Fruit fly (Drosophila melanogaster) S2 (cell line): ENCODE results near the gene dally.

Experiments used
- CG8478 ChIP-seq: fragments of >200 bp; optimal IDR thresholded peaks from 2 replicates; lab custom pipeline; 2018
- CTCF ChIP-seq, 2 experiments: fragments of >200 bp; optimal IDR thresholded peaks; 2 replicates each; lab custom pipeline; 2018

The dally gene

dm6 chr3L:8810095-8810494, 17.2 kb upstream of the dally start, which contains the start of gene CG13309:
TSS of gene CG13309 (plus strand) at chr3L:8810395.
- TF ChIP-seq CG8478 (no peak), CTCF (optimal IDR thresholded peaks at IDR 0.05; lab: Kevin White, UChicago) (no peak)

- no peak for TF ChIP-seq CTCF (optimal IDR thresholded peaks at IDR 0.05; lab: Kevin White, UChicago)
- TF ChIP-seq CG8478: no peak
Observed at dm6 chr3L:8813484-8813883, 13.8 kb upstream of the dally start.

DNA sequence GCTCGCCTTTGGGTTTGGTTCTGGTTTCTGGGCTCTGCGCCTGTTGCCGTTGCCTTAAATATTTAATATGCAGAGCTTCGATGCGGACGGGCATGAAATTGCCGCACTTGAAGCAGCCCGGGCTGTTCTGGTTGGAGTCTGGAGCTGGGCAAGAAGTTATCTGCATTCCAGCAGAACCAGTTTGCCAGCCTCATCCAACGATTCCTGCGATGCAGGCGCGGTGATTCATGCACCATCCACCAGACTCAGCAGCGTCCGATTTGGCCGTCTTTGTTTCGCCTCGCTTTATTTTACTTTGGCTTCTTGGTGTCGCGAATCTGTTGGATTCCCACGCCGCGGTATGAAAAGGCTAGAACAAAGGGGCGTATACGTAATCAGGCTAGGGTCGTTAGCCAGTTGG, 7.9 kb upstream of the dally start:
- TF ChIP-seq CTCF (optimal IDR thresholded peaks at IDR 0.05; lab: Kevin White, UChicago) (no peak), CG8478 (no peak)

- TF ChIP-seq CTCF (optimal IDR thresholded peaks at IDR 0.05; lab: Kevin White, UChicago) (no peak), CG8478 (no peak)
Observed at dm6 chr3L:8821708-8822660, 5.3 kb upstream of the dally start.

DNA sequence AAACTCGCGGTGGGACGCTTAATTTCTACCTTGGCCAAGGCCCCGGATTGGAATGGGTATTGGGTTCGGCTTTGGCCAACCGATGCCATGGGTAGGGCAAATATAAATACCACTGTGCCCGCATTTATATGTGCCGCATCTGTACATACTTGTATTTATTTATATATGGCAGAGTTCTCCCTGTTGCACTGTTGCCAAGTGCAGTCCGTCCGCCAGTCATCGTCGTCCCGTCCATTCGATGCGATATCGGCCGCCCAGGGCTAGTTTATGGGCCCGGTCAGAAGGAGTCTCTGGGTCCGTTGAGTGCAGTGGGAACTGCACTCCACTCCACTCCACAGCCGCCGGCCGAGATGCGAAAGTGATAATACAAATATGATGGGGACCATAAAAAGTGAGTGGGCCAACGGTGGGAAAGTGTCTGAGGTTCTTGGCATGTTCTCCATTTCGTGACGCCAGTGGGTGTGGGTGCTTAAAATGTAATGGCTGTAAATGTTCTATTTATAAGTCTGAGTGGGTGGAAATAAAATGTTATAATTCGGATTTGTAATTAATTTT, 4.3 kb upstream of the dally start:
- TF ChIP-seq CG8478 (no peak), CTCF (optimal IDR thresholded peaks at IDR 0.05; lab: Kevin White, UChicago) (no peak)

- TF ChIP-seq CG8478 (no peak), CTCF (optimal IDR thresholded peaks at IDR 0.05; lab: Kevin White, UChicago) (no peak)
Observed at dm6 chr3L:8823730-8824374, 3.5 kb upstream of the dally start.

dm6 chr3L:8824403-8825029, 2.8 kb upstream of the dally start:
- no peak for TF ChIP-seq CG8478
- no peak for TF ChIP-seq CTCF (optimal IDR thresholded peaks at IDR 0.05; lab: Kevin White, UChicago)

DNA sequence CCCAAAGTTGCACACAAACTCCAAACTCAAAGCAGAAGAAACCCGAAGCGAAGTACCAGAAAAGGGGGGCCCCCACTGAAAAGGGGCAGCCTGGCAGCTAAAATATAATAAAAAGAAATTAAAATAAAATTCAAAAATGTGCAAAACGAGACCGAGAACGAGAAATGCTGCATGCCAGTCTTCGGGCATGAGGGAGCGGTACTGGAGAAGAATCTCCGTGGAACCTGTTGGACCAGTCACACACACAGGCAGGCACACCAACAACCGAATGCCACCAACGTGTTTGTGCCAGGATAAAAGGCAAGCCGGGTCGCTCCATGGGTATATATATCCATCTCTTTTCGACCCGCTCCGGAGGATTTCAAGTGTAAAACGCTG, 2.3 kb upstream of the dally start:
- no peak for TF ChIP-seq CG8478
- TF ChIP-seq CTCF (optimal IDR thresholded peaks at IDR 0.05; lab: Kevin White, UChicago): no peak

- no peak for TF ChIP-seq CG8478
- no peak for TF ChIP-seq CTCF (optimal IDR thresholded peaks at IDR 0.05; lab: Kevin White, UChicago)
Observed at dm6 chr3L:8825560-8825959, 1.7 kb upstream of the dally start.

dm6 chr3L:8826038-8826437, 1.3 kb upstream of the dally start:
- TF ChIP-seq CTCF (optimal IDR thresholded peaks at IDR 0.05; lab: Kevin White, UChicago): no peak
- TF ChIP-seq CG8478: no peak

- TF ChIP-seq CTCF (optimal IDR thresholded peaks at IDR 0.05; lab: Kevin White, UChicago) (no peak), CG8478 (no peak)
Observed at dm6 chr3L:8827868-8828159, 509 bp downstream of the dally start.

DNA sequence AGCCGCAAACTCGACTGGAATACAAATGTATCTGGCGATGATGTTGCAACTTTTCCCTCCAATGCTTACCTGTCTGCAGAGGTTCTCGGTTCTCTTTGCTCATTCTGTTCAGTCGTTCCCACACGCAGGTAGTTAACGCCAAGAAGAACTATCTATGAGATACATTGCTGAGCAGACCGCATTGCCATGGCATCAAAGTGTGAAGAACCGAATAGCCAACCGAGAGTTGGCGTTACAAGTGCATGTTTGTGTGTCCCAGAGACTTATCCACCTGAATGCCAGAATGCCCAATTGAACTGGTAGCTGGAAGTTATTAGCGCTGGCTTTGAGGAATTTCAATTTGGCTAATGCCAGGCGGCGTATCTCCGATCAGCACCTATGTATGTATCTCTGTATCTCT, 2.3 kb downstream of the dally start:
- no peak for TF ChIP-seq CTCF (optimal IDR thresholded peaks at IDR 0.05; lab: Kevin White, UChicago)
- no peak for TF ChIP-seq CG8478

dm6 chr3L:8830017-8830702, 2.9 kb downstream of the dally start:
- TF ChIP-seq CTCF (optimal IDR thresholded peaks at IDR 0.05; lab: Kevin White, UChicago): no peak
- no peak for TF ChIP-seq CG8478

DNA sequence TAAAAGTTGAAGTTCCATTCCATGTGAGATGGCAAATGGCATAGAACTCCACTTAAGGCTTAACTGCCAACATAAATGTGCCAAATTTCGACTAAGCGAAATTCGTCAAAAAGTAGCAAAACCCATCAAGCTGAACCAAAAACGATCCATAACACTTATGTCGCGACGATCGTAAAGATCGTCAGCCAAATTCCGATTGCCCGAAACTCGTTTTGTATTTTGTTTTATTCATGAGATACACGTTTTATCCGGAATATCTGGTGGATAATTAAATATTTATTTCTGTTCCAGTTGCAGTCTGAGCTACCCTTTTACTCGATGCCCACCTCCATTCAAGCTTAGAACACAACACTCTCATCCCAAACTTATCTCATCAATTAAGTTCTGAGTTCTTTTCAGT, 3.6 kb downstream of the dally start:
- TF ChIP-seq CTCF (optimal IDR thresholded peaks at IDR 0.05; lab: Kevin White, UChicago) (no peak), CG8478 (no peak)

dm6 chr3L:8832737-8833466, 5.6 kb downstream of the dally start:
- TF ChIP-seq CG8478: no peak
- TF ChIP-seq CTCF (optimal IDR thresholded peaks at IDR 0.05; lab: Kevin White, UChicago): no peak
